5 worm cellular contexts compared by ENCODE assay signal in genomic region chrII:14488661-14489060, ce11.
TF ChIP-seq lines count a peak whose summit lies in the region.

Gene usp-14, minus strand, starts transcription at chrII:14488688.

TF ChIP-seq in whole organism, L1 larva, 84 proteins besides CTCF, POLR2A, EP300 and RAD21 (continued from another document and continues in another):
- TF ChIP-seq ceh-8 (GFP tag; optimal IDR thresholded peaks at IDR 0.05; lab: Kevin White, UChicago): no peak
- TF ChIP-seq ama-1 (optimal IDR thresholded peaks at IDR 0.05; lab: Kevin White, UChicago): no peak
- TF ChIP-seq ceh-82 (tag; optimal IDR thresholded peaks at IDR 0.05; lab: Kevin White, UChicago): peak in 2 of 3 experiments; percentile 48 to 51
- TF ChIP-seq lir-3 (tag; optimal IDR thresholded peaks at IDR 0.05; lab: Kevin White, UChicago; ENCODE audit: poor library complexity): peak; percentile 8
- no peak for TF ChIP-seq ceh-90 (tag; optimal IDR thresholded peaks at IDR 0.05; lab: Kevin White, UChicago)
- no peak for TF ChIP-seq lin-13 (GFP tag; optimal IDR thresholded peaks at IDR 0.05; lab: Kevin White, UChicago)
- no peak for TF ChIP-seq nhr-84 (tag; optimal IDR thresholded peaks at IDR 0.05; lab: Kevin White, UChicago)
- peak; percentile 96 for TF ChIP-seq skn-1 (tag; optimal IDR thresholded peaks at IDR 0.05; lab: Kevin White, UChicago)
- TF ChIP-seq nhr-47 (tag; optimal IDR thresholded peaks at IDR 0.05; lab: Kevin White, UChicago): peak; percentile 73
- no peak for TF ChIP-seq elt-2 (tag; optimal IDR thresholded peaks at IDR 0.05; lab: Kevin White, UChicago)
- no peak for TF ChIP-seq unc-62 (GFP tag; optimal IDR thresholded peaks at IDR 0.05; lab: Kevin White, UChicago)
- TF ChIP-seq C16A3.4 (tag; optimal IDR thresholded peaks at IDR 0.05; lab: Kevin White, UChicago): peak; percentile 38
- TF ChIP-seq lin-15B (tag; optimal IDR thresholded peaks at IDR 0.05; lab: Kevin White, UChicago): peak; percentile 51
- TF ChIP-seq C04F5.9 (tag; optimal IDR thresholded peaks at IDR 0.05; lab: Kevin White, UChicago): no peak
- TF ChIP-seq jun-1 (tag; optimal IDR thresholded peaks at IDR 0.05; lab: Kevin White, UChicago): peak; percentile 31
- TF ChIP-seq tbx-2 (tag; optimal IDR thresholded peaks at IDR 0.05; lab: Kevin White, UChicago): peak; percentile 66
- peak; percentile 0 for TF ChIP-seq pax-3 (tag; optimal IDR thresholded peaks at IDR 0.05; lab: Kevin White, UChicago)
- peak; percentile 68 for TF ChIP-seq snpc-4 (tag; optimal IDR thresholded peaks at IDR 0.05; lab: Kevin White, UChicago)
- peak; percentile 20 for TF ChIP-seq egl-13 (tag; optimal IDR thresholded peaks at IDR 0.05; lab: Kevin White, UChicago)
- TF ChIP-seq fkh-4 (tag; optimal IDR thresholded peaks at IDR 0.05; lab: Kevin White, UChicago; ENCODE audit: borderline replicate concordance): no peak
- TF ChIP-seq snu-23 (GFP tag; optimal IDR thresholded peaks at IDR 0.05; lab: Kevin White, UChicago): peak; percentile 72
- no peak for TF ChIP-seq unc-98 (GFP tag; IDR thresholded peaks at IDR 0.05; lab: Robert Waterston, UW)
- TF ChIP-seq xbp-1 (tag; optimal IDR thresholded peaks at IDR 0.05; lab: Kevin White, UChicago): peak; percentile 63
- TF ChIP-seq vab-15 (tag; optimal IDR thresholded peaks at IDR 0.05; lab: Kevin White, UChicago): no peak
- no peak for TF ChIP-seq ztf-4 (tag; optimal IDR thresholded peaks at IDR 0.05; lab: Kevin White, UChicago)
- TF ChIP-seq mef-2 (tag; optimal IDR thresholded peaks at IDR 0.05; lab: Kevin White, UChicago): no peak

TF ChIP-seq in whole organism, L2 larva, 48 proteins besides CTCF, POLR2A, EP300 and RAD21 (continued from another document):
- TF ChIP-seq sma-9 (GFP tag; optimal IDR thresholded peaks at IDR 0.05; lab: Kevin White, UChicago) (peak; percentile 19), sma-9 (tag; optimal IDR thresholded peaks at IDR 0.05; lab: Kevin White, UChicago) (no peak), nhr-21 (tag; optimal IDR thresholded peaks at IDR 0.05; lab: Kevin White, UChicago) (peak; percentile 21), nhr-23 (tag; optimal IDR thresholded peaks at IDR 0.05; lab: Kevin White, UChicago) (no peak), fos-1 (tag; optimal IDR thresholded peaks at IDR 0.05; lab: Kevin White, UChicago) (peak; percentile 23), nhr-25 (tag; optimal IDR thresholded peaks at IDR 0.05; lab: Kevin White, UChicago) (peak; percentile 57), elt-1 (tag; optimal IDR thresholded peaks at IDR 0.05; lab: Kevin White, UChicago) (no peak), unc-55 (GFP tag; optimal IDR thresholded peaks at IDR 0.05; lab: Kevin White, UChicago) (peak; percentile 49), sma-3 (GFP tag; optimal IDR thresholded peaks at IDR 0.05; lab: Kevin White, UChicago) (peak; percentile 26)

TF ChIP-seq in whole organism, L3 larva, 47 proteins besides CTCF, POLR2A, EP300 and RAD21 (continued from another document):
- TF ChIP-seq nhr-25 (tag; optimal IDR thresholded peaks at IDR 0.05; lab: Kevin White, UChicago) (peak; percentile 48), elt-1 (tag; optimal IDR thresholded peaks at IDR 0.05; lab: Kevin White, UChicago) (no peak), pha-4 (tag; optimal IDR thresholded peaks at IDR 0.05; lab: Kevin White, UChicago) (peak; percentile 48), ceh-9 (tag; optimal IDR thresholded peaks at IDR 0.05; lab: Kevin White, UChicago) (no peak), elt-2 (tag; optimal IDR thresholded peaks at IDR 0.05; lab: Kevin White, UChicago) (peak; percentile 13), lin-39 (tag; optimal IDR thresholded peaks at IDR 0.05; lab: Kevin White, UChicago) (peak; percentile 1), lsy-12 (tag; optimal IDR thresholded peaks at IDR 0.05; lab: Kevin White, UChicago) (peak; percentile 15), unc-62 (GFP tag; optimal IDR thresholded peaks at IDR 0.05; lab: Kevin White, UChicago) (no peak), snpc-4 (tag; optimal IDR thresholded peaks at IDR 0.05; lab: Kevin White, UChicago) (peak; percentile 74), nhr-43 (tag; optimal IDR thresholded peaks at IDR 0.05; lab: Kevin White, UChicago; ENCODE audit: poor library complexity, severe bottlenecking) (peak; percentile 27), nhr-12 (tag; optimal IDR thresholded peaks at IDR 0.05; lab: Kevin White, UChicago) (no peak)
TF ChIP-seq in whole organism, L3 larva: peak in this region for 14.

TF ChIP-seq in whole organism, L4 larva, 104 proteins besides CTCF, POLR2A, EP300 and RAD21 (continued from another document and continues in another):
- TF ChIP-seq ztf-7 (tag; optimal IDR thresholded peaks at IDR 0.05; lab: Kevin White, UChicago) (peak; percentile 23), aly-2 (tag; optimal IDR thresholded peaks at IDR 0.05; lab: Kevin White, UChicago) (no peak), madf-5 (GFP tag; IDR thresholded peaks at IDR 0.05; lab: Robert Waterston, UW) (no peak), nhr-102 (tag; optimal IDR thresholded peaks at IDR 0.05; lab: Kevin White, UChicago) (peak; percentile 15), T26A8.4 (GFP tag; IDR thresholded peaks at IDR 0.05; lab: Robert Waterston, UW) (0 out of 2 replicates have a peak, but pooled peaks have one; percentile 23), pqm-1 (tag; optimal IDR thresholded peaks at IDR 0.05; lab: Kevin White, UChicago) (no peak), nhr-25 (tag; optimal IDR thresholded peaks at IDR 0.05; lab: Kevin White, UChicago; ENCODE audit: borderline replicate concordance, insufficient read depth) (no peak), lim-7 (GFP tag; IDR thresholded peaks at IDR 0.05; lab: Robert Waterston, UW) (no peak), sdz-12 (GFP tag; optimal IDR thresholded peaks at IDR 0.05; lab: Kevin White, UChicago) (no peak), spr-1 (tag; optimal IDR thresholded peaks at IDR 0.05; lab: Kevin White, UChicago) (peak; percentile 24), nhr-76 (tag; optimal IDR thresholded peaks at IDR 0.05; lab: Kevin White, UChicago) (no peak), zip-11 (GFP tag; IDR thresholded peaks at IDR 0.05; lab: Robert Waterston, UW) (no peak), nhr-28 (tag; optimal IDR thresholded peaks at IDR 0.05; lab: Kevin White, UChicago) (peak; percentile 19), zfp-2 (tag; optimal IDR thresholded peaks at IDR 0.05; lab: Kevin White, UChicago) (no peak), hmg-1.1 (GFP tag; IDR thresholded peaks at IDR 0.05; lab: Robert Waterston, UW) (peak; percentile 55; the same call in 1 of the 2 replicates), lin-1 (GFP tag; IDR thresholded peaks at IDR 0.05; lab: Robert Waterston, UW) (no peak), fkh-10 (GFP tag; optimal IDR thresholded peaks at IDR 0.05; lab: Kevin White, UChicago) (peak; percentile 21), dve-1 (tag; optimal IDR thresholded peaks at IDR 0.05; lab: Kevin White, UChicago; ENCODE audit: insufficient read depth) (peak; percentile 67), mdl-1 (tag; optimal IDR thresholded peaks at IDR 0.05; lab: Kevin White, UChicago) (no peak), R02D3.7 (tag; optimal IDR thresholded peaks at IDR 0.05; lab: Kevin White, UChicago) (no peak), ceh-62 (tag; optimal IDR thresholded peaks at IDR 0.05; lab: Kevin White, UChicago) (no peak), vab-7 (GFP tag; IDR thresholded peaks at IDR 0.05; lab: Robert Waterston, UW) (0 out of 2 replicates have a peak, but pooled peaks have one; percentile 16), hlh-30 (tag; optimal IDR thresholded peaks at IDR 0.05; lab: Kevin White, UChicago; ENCODE audit: insufficient read depth) (peak; percentile 18), ztf-11 (tag; optimal IDR thresholded peaks at IDR 0.05; lab: Kevin White, UChicago) (no peak), nhr-42 (GFP tag; IDR thresholded peaks at IDR 0.05; lab: Robert Waterston, UW) (peak; percentile 80), nhr-11 (tag; optimal IDR thresholded peaks at IDR 0.05; lab: Kevin White, UChicago) (no peak), madf-9 (GFP tag; conservative IDR thresholded peaks at IDR 0.05; lab: Robert Waterston, UW) (no peak), F37D6.2 (tag; optimal IDR thresholded peaks at IDR 0.05; lab: Kevin White, UChicago) (peak; percentile 15), aha-1 (tag; lab: Kevin White, UChicago) (peak; percentile 98), mes-2 (tag; optimal IDR thresholded peaks at IDR 0.05; lab: Kevin White, UChicago; ENCODE audit: poor library complexity, severe bottlenecking) (peak; percentile 81), nhr-237 (tag; optimal IDR thresholded peaks at IDR 0.05; lab: Kevin White, UChicago) (no peak), hlh-11 (tag; optimal IDR thresholded peaks at IDR 0.05; lab: Kevin White, UChicago) (peak; percentile 57), gei-8 (GFP tag; optimal IDR thresholded peaks at IDR 0.05; lab: Kevin White, UChicago) (no peak), T20F7.1 (GFP tag; optimal IDR thresholded peaks at IDR 0.05; lab: Kevin White, UChicago) (no peak), ZK546.5 (tag; optimal IDR thresholded peaks at IDR 0.05; lab: Kevin White, UChicago) (no peak), dmd-6 (GFP tag; IDR thresholded peaks at IDR 0.05; lab: Robert Waterston, UW) (peak; percentile 53), lin-38 (GFP tag; IDR thresholded peaks at IDR 0.05; lab: Robert Waterston, UW) (peak; percentile 71), dpl-1 (GFP tag; optimal IDR thresholded peaks at IDR 0.05; lab: Kevin White, UChicago) (peak; percentile 86), daf-8 (GFP tag; IDR thresholded peaks at IDR 0.05; lab: Robert Waterston, UW) (no peak), tag-97 (GFP tag; IDR thresholded peaks at IDR 0.05; lab: Robert Waterston, UW) (no peak), dmd-9 (GFP tag; IDR thresholded peaks at IDR 0.05; lab: Robert Waterston, UW) (no peak), snpc-1.2 (GFP tag; IDR thresholded peaks at IDR 0.05; lab: Robert Waterston, UW) (no peak), tra-1 (GFP tag; IDR thresholded peaks at IDR 0.05; lab: Robert Waterston, UW) (no peak), duxl-1 (tag; optimal IDR thresholded peaks at IDR 0.05; lab: Kevin White, UChicago; ENCODE audit: poor library complexity) (no peak), egl-27 (tag; optimal IDR thresholded peaks at IDR 0.05; lab: Kevin White, UChicago) (no peak), mxl-3 (GFP tag; optimal IDR thresholded peaks at IDR 0.05; lab: Kevin White, UChicago) (peak; percentile 3)

TF ChIP-seq in whole organism, young adult, 124 proteins besides CTCF, POLR2A, EP300 and RAD21 (continued from another document):
- TF ChIP-seq F33H1.4 (GFP tag; IDR thresholded peaks at IDR 0.05; lab: Robert Waterston, UW): 0 out of 2 replicates have a peak, but pooled peaks have one; percentile 30
- no peak for TF ChIP-seq unc-62 (GFP tag; optimal IDR thresholded peaks at IDR 0.05; lab: Kevin White, UChicago)
- TF ChIP-seq nhr-27 (tag; optimal IDR thresholded peaks at IDR 0.05; lab: Kevin White, UChicago): no peak
- no peak for TF ChIP-seq snpc-1.3 (tag; optimal IDR thresholded peaks at IDR 0.05; lab: Kevin White, UChicago; ENCODE audit: insufficient read depth)
- TF ChIP-seq madf-6 (GFP tag; IDR thresholded peaks at IDR 0.05; lab: Robert Waterston, UW): peak; percentile 79
